Worm (Caenorhabditis elegans) whole organism, L4/young adult: ENCODE results near the gene srxa-10.

Source experiments
- W03F9.2 ChIP-seq: fragments of 150-350 bp; optimal IDR thresholded peaks from 2 replicates; lab custom pipeline; 2014; ENCODE audit warnings: missing biosample characterization, missing genetic modification characterization
- dao-5 ChIP-seq: sonication (generic microtip); optimal IDR thresholded peaks from 2 replicates; lab custom pipeline; 2016; ENCODE audit warnings: missing genotype, missing genetic modification characterization, moderate library complexity, missing compliant biosample characterization
- him-1 ChIP-seq: sonication (generic microtip); optimal IDR thresholded peaks from 2 replicates; lab custom pipeline; 2016; ENCODE audit warnings: missing genotype, missing genetic modification reagents, missing genetic modification characterization, missing compliant biosample characterization

DNA sequence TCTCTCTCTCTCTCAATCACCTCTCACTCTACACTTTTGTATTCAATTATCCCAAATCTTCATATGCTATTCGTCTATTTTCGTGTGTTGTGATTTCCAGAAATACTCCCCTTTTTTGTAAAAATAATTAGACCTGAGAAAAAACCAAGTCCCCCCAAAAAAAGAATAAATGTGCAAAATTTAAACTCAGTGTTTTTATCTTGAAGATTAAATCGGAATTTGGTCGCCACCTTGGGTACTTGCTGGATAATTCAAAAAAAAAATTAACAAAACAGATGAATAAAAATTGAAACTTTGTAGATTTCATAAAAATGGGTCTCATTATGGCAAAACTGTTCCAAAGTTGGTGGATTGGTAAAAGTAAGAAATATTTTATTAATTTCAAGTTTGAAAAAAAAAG lies 26.6 kb upstream of the srxa-10 start, which contains the start of gene arl-5:
- TF ChIP-seq W03F9.2 (no peak), dao-5 (tag; lab: Kevin White, UChicago) (no peak), him-1 (tag; lab: Kevin White, UChicago) (no peak)
